Fruit fly (Drosophila melanogaster): Measurements from ENCODE around the gene ATPsynE.

ATPsynE gene

dm6 chr3R:14373192-14373827 is 46.6 kb downstream of the ATPsynE start (continued):
- TF ChIP-seq MESR4 (GFP tag; optimal IDR thresholded peaks at IDR 0.05) (peak; percentile 35), vvl (GFP tag; IDR thresholded peaks at IDR 0.05) (peak; percentile 95), CG10979 (tag; optimal IDR thresholded peaks at IDR 0.05) (peak; percentile 89), CG16813 (GFP tag; IDR thresholded peaks at IDR 0.05; ENCODE audit: partially characterized antibody) (no peak), fu2 (GFP tag; optimal IDR thresholded peaks at IDR 0.05) (peak; percentile 93), CG12104 (GFP tag; optimal IDR thresholded peaks at IDR 0.05) (peak; percentile 59), ro (GFP tag; IDR thresholded peaks at IDR 0.05) (peak; percentile 56), chn (GFP tag; optimal IDR thresholded peaks at IDR 0.05) (peak; percentile 97), cato (GFP tag; optimal IDR thresholded peaks at IDR 0.05; ENCODE audit: borderline replicate concordance) (peak; percentile 94), lov (optimal IDR thresholded peaks at IDR 0.05) (no peak), lov (GFP tag; IDR thresholded peaks at IDR 0.05) (peak; percentile 93), CG17186 (GFP tag; optimal IDR thresholded peaks at IDR 0.05) (peak; percentile 65), D (optimal IDR thresholded peaks at IDR 0.05) (no peak), D (GFP tag; optimal IDR thresholded peaks at IDR 0.05) (peak; percentile 87), CG10959 (GFP tag; IDR thresholded peaks at IDR 0.05) (peak; percentile 68), CG34224 (GFP tag; IDR thresholded peaks at IDR 0.05; ENCODE audit: partially characterized antibody) (no peak), esg (GFP tag; conservative IDR thresholded peaks at IDR 0.05) (peak; percentile 96), CG11093 (GFP tag; IDR thresholded peaks at IDR 0.05) (peak; percentile 59; the same call in 1 of the 3 replicates), CG1603 (tag; optimal IDR thresholded peaks at IDR 0.05) (peak; percentile 97), ftz-f1 (GFP tag; optimal IDR thresholded peaks at IDR 0.05) (no peak), CG12155 (GFP tag; optimal IDR thresholded peaks at IDR 0.05) (peak; percentile 92), CG10147 (GFP tag; optimal IDR thresholded peaks at IDR 0.05) (peak; percentile 54), CG3838 (GFP tag; optimal IDR thresholded peaks at IDR 0.05) (peak; percentile 83), Med (GFP tag) (peak; percentile 98), Gsc (GFP tag; IDR thresholded peaks at IDR 0.05) (peak; percentile 91), gsb-n (tag; optimal IDR thresholded peaks at IDR 0.05) (peak; percentile 81), gt (GFP tag; IDR thresholded peaks at IDR 0.05) (peak; percentile 48; the same call in 1 of the 2 replicates), CG11456 (GFP tag; IDR thresholded peaks at IDR 0.05) (peak; percentile 84), chif (GFP tag; optimal IDR thresholded peaks at IDR 0.05) (peak; percentile 92 to 97), CG6854 (GFP tag; optimal IDR thresholded peaks at IDR 0.05) (peak; percentile 69), zf30C (GFP tag; optimal IDR thresholded peaks at IDR 0.05) (peak; percentile 78), dmrt99B (tag; optimal IDR thresholded peaks at IDR 0.05) (peak; percentile 88), so (GFP tag; IDR thresholded peaks at IDR 0.05) (peak; percentile 95), CG1233 (GFP tag; optimal IDR thresholded peaks at IDR 0.05) (peak; percentile 70), CG3163 (GFP tag; optimal IDR thresholded peaks at IDR 0.05) (peak; percentile 89), crc (GFP tag; optimal IDR thresholded peaks at IDR 0.05) (peak; percentile 95), ci (GFP tag; IDR thresholded peaks at IDR 0.05) (peak; percentile 99), Sox100B (GFP tag; optimal IDR thresholded peaks at IDR 0.05) (peak; percentile 81), Jarid2 (GFP tag; optimal IDR thresholded peaks at IDR 0.05) (peak; percentile 29), da (GFP tag; optimal IDR thresholded peaks at IDR 0.05) (peak; percentile 86), Mad (GFP tag; optimal IDR thresholded peaks at IDR 0.05) (peak; percentile 96), CG4404 (GFP tag; IDR thresholded peaks at IDR 0.05) (peak; percentile 43), CG11723 (GFP tag; optimal IDR thresholded peaks at IDR 0.05) (peak; percentile 93), CG14441 (GFP tag; IDR thresholded peaks at IDR 0.05) (peak; percentile 92), Drgx (GFP tag; IDR thresholded peaks at IDR 0.05) (peak; percentile 98), NfI (GFP tag; optimal IDR thresholded peaks at IDR 0.05) (peak; percentile 95), Fer1 (GFP tag; optimal IDR thresholded peaks at IDR 0.05) (peak; percentile 73), CG6272 (GFP tag; IDR thresholded peaks at IDR 0.05) (peak; percentile 76), Eip74EF (GFP tag; optimal IDR thresholded peaks at IDR 0.05) (peak in 1 of 2 experiments; percentile 91), CG18476 (GFP tag; optimal IDR thresholded peaks at IDR 0.05) (peak; percentile 82)
